Worm (Caenorhabditis elegans) whole organism, L3 larva: ENCODE measurements around the gene gdh-1.

Experiments used
- ZK546.5 ChIP-seq: sonication (generic microtip); optimal IDR thresholded peaks from 2 replicates; lab custom pipeline; 2017; ENCODE audit warnings: missing biosample characterization, missing genetic modification characterization
- ama-1 ChIP-seq: fragments of 150-350 bp; optimal IDR thresholded peaks from 2 replicates; lab custom pipeline; 2018
- ceh-16 ChIP-seq: sonication (generic microtip); optimal IDR thresholded peaks from 2 replicates; lab custom pipeline; 2017; ENCODE audit warnings: missing biosample characterization, missing genetic modification characterization
- ceh-28 ChIP-seq: fragments of 150-350 bp; optimal IDR thresholded peaks from 2 replicates; lab custom pipeline; 2014; ENCODE audit warnings: missing biosample characterization, missing genetic modification reagents, missing genetic modification characterization
- ceh-82 ChIP-seq: fragments of 150-350 bp; optimal IDR thresholded peaks from 2 replicates; lab custom pipeline; 2014; ENCODE audit warnings: missing biosample characterization, missing genetic modification characterization
- ceh-9 ChIP-seq: sonication (generic microtip); optimal IDR thresholded peaks from 2 replicates; lab custom pipeline; 2018; ENCODE audit warnings: missing biosample characterization, missing genetic modification characterization
- daf-12 ChIP-seq: fragments of 150-350 bp; optimal IDR thresholded peaks from 2 replicates; lab custom pipeline; 2014; ENCODE audit warnings: missing biosample characterization, missing genetic modification reagents, missing genetic modification characterization
- egl-27 ChIP-seq: sonication (generic microtip); optimal IDR thresholded peaks from 4 replicates; lab custom pipeline; 2017; ENCODE audit warnings: missing biosample characterization, missing genetic modification reagents, missing genetic modification characterization
- egl-5 ChIP-seq: fragments of 150-350 bp; optimal IDR thresholded peaks from 2 replicates; lab custom pipeline; 2017; ENCODE audit warnings: missing biosample characterization, missing genetic modification reagents, missing genetic modification characterization, inconsistent platforms
- elt-1 ChIP-seq: fragments of 150-350 bp; optimal IDR thresholded peaks from 2 replicates; lab custom pipeline; 2014; ENCODE audit warnings: missing biosample characterization, missing genetic modification characterization
- elt-2 ChIP-seq: sonication (generic microtip); optimal IDR thresholded peaks from 2 replicates; lab custom pipeline; 2016; ENCODE audit warnings: missing genetic modification reagents, mild to moderate bottlenecking, missing genetic modification characterization, missing compliant biosample characterization
- fkh-2 ChIP-seq: fragments of 150-350 bp; optimal IDR thresholded peaks from 2 replicates; lab custom pipeline; 2014; ENCODE audit warnings: missing biosample characterization, missing genetic modification reagents, missing genetic modification characterization
- fos-1 ChIP-seq: fragments of 150-350 bp; optimal IDR thresholded peaks from 2 replicates; lab custom pipeline; 2014; ENCODE audit warnings: missing biosample characterization, missing genetic modification characterization
- hmg-11 ChIP-seq: sonication (generic microtip); optimal IDR thresholded peaks from 2 replicates; lab custom pipeline; 2016; ENCODE audit warnings: missing genetic modification characterization, missing compliant biosample characterization
- jun-1 ChIP-seq: fragments of 150-350 bp; optimal IDR thresholded peaks from 2 replicates; lab custom pipeline; 2014; ENCODE audit warnings: missing biosample characterization, missing genetic modification reagents, missing genetic modification characterization
- lin-15B ChIP-seq: fragments of 150-350 bp; optimal IDR thresholded peaks from 2 replicates; lab custom pipeline; 2014; ENCODE audit warnings: missing biosample characterization, missing genetic modification characterization
- mdl-1 ChIP-seq: fragments of 150-350 bp; optimal IDR thresholded peaks from 2 replicates; lab custom pipeline; 2014; ENCODE audit warnings: missing biosample characterization, missing genetic modification characterization
- mml-1 ChIP-seq: fragments of 150-350 bp; sonication (generic microtip); optimal IDR thresholded peaks from 3 replicates; lab custom pipeline; 2014; ENCODE audit warnings: missing biosample characterization, missing genetic modification characterization
- nfya-1 ChIP-seq: sonication (generic microtip); optimal IDR thresholded peaks from 2 replicates; lab custom pipeline; 2017; ENCODE audit warnings: missing genetic modification characterization, mild to moderate bottlenecking, missing compliant biosample characterization, antibody characterized with exemption, moderate library complexity; ENCODE audit not compliant: insufficient read depth
- nhr-12 ChIP-seq: fragments of 150-350 bp; optimal IDR thresholded peaks from 2 replicates; lab custom pipeline; 2014; ENCODE audit warnings: missing biosample characterization, missing genetic modification characterization
- nhr-23 ChIP-seq: fragments of 150-350 bp; optimal IDR thresholded peaks from 2 replicates; lab custom pipeline; 2014; ENCODE audit warnings: missing biosample characterization, missing genetic modification reagents, missing genetic modification characterization
- nhr-43 ChIP-seq: sonication (generic microtip); optimal IDR thresholded peaks from 2 replicates; lab custom pipeline; 2016; ENCODE audit warnings: mild to moderate bottlenecking, missing genetic modification characterization, missing compliant biosample characterization; ENCODE audit not compliant: poor library complexity, severe bottlenecking
- nhr-67 ChIP-seq: fragments of 150-350 bp; optimal IDR thresholded peaks from 2 replicates; lab custom pipeline; 2014; ENCODE audit warnings: missing biosample characterization, missing genetic modification characterization
- nhr-76 ChIP-seq: fragments of 150-350 bp; sonication (generic microtip); optimal IDR thresholded peaks from 5 replicates; lab custom pipeline; 2014; ENCODE audit warnings: missing biosample characterization, missing genetic modification characterization
- nhr-77 ChIP-seq: fragments of 150-350 bp; optimal IDR thresholded peaks from 2 replicates; lab custom pipeline; 2014; ENCODE audit warnings: missing biosample characterization, missing genetic modification characterization
- pha-4 ChIP-seq: fragments of 150-350 bp; optimal IDR thresholded peaks from 2 replicates; lab custom pipeline; 2014; ENCODE audit warnings: missing biosample characterization, missing genetic modification reagents, missing genetic modification characterization
- sea-2 ChIP-seq: fragments of 150-350 bp; sonication (generic microtip); optimal IDR thresholded peaks from 4 replicates; lab custom pipeline; 2014; ENCODE audit warnings: missing biosample characterization, missing genetic modification reagents, missing genetic modification characterization
- skn-1 ChIP-seq: fragments of 150-350 bp; optimal IDR thresholded peaks from 2 replicates; lab custom pipeline; 2014; ENCODE audit warnings: missing biosample characterization, missing genetic modification characterization
- snpc-4 ChIP-seq: fragments of 150-350 bp; optimal IDR thresholded peaks from 2 replicates; lab custom pipeline; 2014; ENCODE audit warnings: missing biosample characterization, missing genetic modification characterization
- tbx-2 ChIP-seq: sonication (generic microtip); optimal IDR thresholded peaks from 2 replicates; lab custom pipeline; 2016; ENCODE audit warnings: mild to moderate bottlenecking, missing genetic modification characterization, missing compliant biosample characterization
- unc-39 ChIP-seq: sonication (generic microtip); optimal IDR thresholded peaks from 4 replicates; lab custom pipeline; 2017; ENCODE audit warnings: missing biosample characterization, missing genetic modification characterization
- unc-62 ChIP-seq: fragments of 150-350 bp; sonication (generic microtip); optimal IDR thresholded peaks from 4 replicates; lab custom pipeline; 2014; ENCODE audit warnings: missing biosample characterization, missing genetic modification reagents, missing genetic modification characterization
- zag-1 ChIP-seq: fragments of 150-350 bp; optimal IDR thresholded peaks from 2 replicates; lab custom pipeline; 2014; ENCODE audit warnings: missing biosample characterization, missing genetic modification characterization
- ztf-4 ChIP-seq: fragments of 150-350 bp; optimal IDR thresholded peaks from 2 replicates; lab custom pipeline; 2014; ENCODE audit warnings: missing biosample characterization, missing genetic modification characterization

gdh-1 gene

ce11 chrIV:11937087-11937486 lies 16.0 kb upstream of the gdh-1 start, which contains the start of gene slc-5A12:
TSS of gene slc-5A12 (plus strand) at chrIV:11937419.
- no peak for TF ChIP-seq nhr-77 (tag; lab: Kevin White, UChicago)
- TF ChIP-seq nhr-43 = no peak
- no peak for TF ChIP-seq snpc-4 (tag; lab: Kevin White, UChicago)
- no peak for TF ChIP-seq skn-1 (tag; lab: Kevin White, UChicago)
- no peak for TF ChIP-seq ceh-16 (tag; lab: Kevin White, UChicago)
- no peak for TF ChIP-seq ceh-82 (tag; lab: Kevin White, UChicago)
- no peak for TF ChIP-seq jun-1
- no peak for TF ChIP-seq daf-12
- TF ChIP-seq nhr-12 (tag; lab: Kevin White, UChicago) = no peak
- TF ChIP-seq nhr-76 (tag; lab: Kevin White, UChicago) = no peak
- TF ChIP-seq hmg-11 (tag; lab: Kevin White, UChicago) = no peak
- no peak for TF ChIP-seq pha-4 (tag; lab: Kevin White, UChicago)
- no peak for TF ChIP-seq mdl-1 (tag; lab: Kevin White, UChicago)
- TF ChIP-seq nhr-67 = no peak

- TF ChIP-seq nhr-43 (peak; percentile 44), lin-15B (tag; lab: Kevin White, UChicago) (no peak), ceh-82 (tag; lab: Kevin White, UChicago) (no peak), fkh-2 (no peak), nhr-67 (no peak)
Observed at ce11 chrIV:11938554-11938953, 14.5 kb upstream of the gdh-1 start.

- TF ChIP-seq pha-4 (tag; lab: Kevin White, UChicago) = no peak
- TF ChIP-seq egl-27 (tag; lab: Kevin White, UChicago) = no peak
- TF ChIP-seq ZK546.5 = no peak
- TF ChIP-seq ceh-28 (tag; lab: Kevin White, UChicago) = no peak
- no peak for TF ChIP-seq mdl-1 (tag; lab: Kevin White, UChicago)
- TF ChIP-seq elt-2 = no peak
- no peak for TF ChIP-seq elt-1
- no peak for TF ChIP-seq nhr-12 (tag; lab: Kevin White, UChicago)
- no peak for TF ChIP-seq ceh-16 (tag; lab: Kevin White, UChicago)
- TF ChIP-seq nhr-67 = no peak
- TF ChIP-seq mml-1 (tag; lab: Kevin White, UChicago) = no peak
- TF ChIP-seq nhr-77 (tag; lab: Kevin White, UChicago) = no peak
- no peak for TF ChIP-seq nhr-23 (tag; lab: Kevin White, UChicago)
- no peak for TF ChIP-seq nhr-43
Observed at ce11 chrIV:11942313-11942712, 10.7 kb upstream of the gdh-1 start, which contains the start of gene ZK829.1. TSS of gene ZK829.1 (minus strand) at chrIV:11942413.

- TF ChIP-seq unc-39 (tag; lab: Kevin White, UChicago) (no peak), egl-5 (tag; lab: Kevin White, UChicago) (no peak), elt-1 (no peak), jun-1 (no peak), nhr-76 (tag; lab: Kevin White, UChicago) (no peak), nhr-23 (tag; lab: Kevin White, UChicago) (no peak), ama-1 (no peak), hmg-11 (tag; lab: Kevin White, UChicago) (no peak), unc-62 (GFP tag; lab: Kevin White, UChicago) (no peak), ceh-9 (tag; lab: Kevin White, UChicago) (no peak)
- TF ChIP-seq, all 47 proteins: peak for 0
Observed at ce11 chrIV:11945621-11946020, 7.4 kb upstream of the gdh-1 start, which contains the start of gene ZK829.3. TSS of gene ZK829.3 (minus strand) at chrIV:11945721.

ce11 chrIV:11949717-11950116 lies 3.3 kb upstream of the gdh-1 start, which contains the start of gene hdl-1:
TSS of gene hdl-1 (minus strand) at chrIV:11949817.
- no peak for TF ChIP-seq elt-1
- TF ChIP-seq unc-62 (GFP tag; lab: Kevin White, UChicago) = no peak
- no peak for TF ChIP-seq ztf-4 (tag; lab: Kevin White, UChicago)

ce11 chrIV:11950270-11950669 lies 2.8 kb upstream of the gdh-1 start, which contains the start of gene tbx-36:
TSS of gene tbx-36 (plus strand) at chrIV:11950570.
- TF ChIP-seq tbx-2 (tag; lab: Kevin White, UChicago) (no peak), nhr-12 (tag; lab: Kevin White, UChicago) (no peak), zag-1 (tag; lab: Kevin White, UChicago) (no peak), fkh-2 (no peak), nhr-43 (no peak), mdl-1 (tag; lab: Kevin White, UChicago) (no peak), nhr-77 (tag; lab: Kevin White, UChicago) (no peak), ceh-28 (tag; lab: Kevin White, UChicago) (no peak), nfya-1 (no peak), egl-5 (tag; lab: Kevin White, UChicago) (no peak), sea-2 (GFP tag; lab: Kevin White, UChicago) (no peak), lin-15B (tag; lab: Kevin White, UChicago) (no peak), fos-1 (tag; lab: Kevin White, UChicago) (no peak)
